Fruit fly (Drosophila melanogaster) whole organism, prepupa: ENCODE results near the gene Prp39.

Experiments used
- Sox14 ChIP-seq: fragments of 200-800 bp; sonication (Bioruptor generic); optimal IDR thresholded peaks from 3 replicates; lab custom pipeline; 2016; ENCODE audit warnings: missing biosample characterization, missing genetic modification characterization
- fd59A ChIP-seq: fragments of 200-800 bp; sonication (Bioruptor generic); optimal IDR thresholded peaks from 2 replicates; lab custom pipeline; 2017; ENCODE audit warnings: missing biosample characterization, mild to moderate bottlenecking, missing genetic modification characterization, missing genetic modification reagents
- fkh ChIP-seq: fragments of 200-800 bp; sonication (Bioruptor generic); optimal IDR thresholded peaks from 3 replicates; lab custom pipeline; 2017; ENCODE audit warnings: missing biosample characterization, mild to moderate bottlenecking, missing genetic modification characterization, moderate library complexity

- TF ChIP-seq fkh (GFP tag; lab: Kevin White, UChicago) (no peak), Sox14 (GFP tag; lab: Kevin White, UChicago) (peak; percentile 64), fd59A (GFP tag; lab: Kevin White, UChicago) (peak; percentile 3)
These were observed 19.8 kb downstream of the Prp39 start, which contains the start of gene WASp for dm6 chr3R:28831626-28832267.
